Fruit fly (Drosophila melanogaster) whole organism, embryonic: ENCODE data around the gene Prx2.

Experiments used
- Ada2b ChIP-seq: fragments of 200-800 bp; sonication (Bioruptor generic); IDR thresholded peaks from 2 replicates; pipeline ENCODE4 v1.3.6; 2022; ENCODE audit warnings: missing biosample characterization, missing genetic modification characterization
- Aef1 ChIP-seq: fragments of 200-800 bp; sonication (Bioruptor generic); IDR thresholded peaks from 3 replicates; pipeline ENCODE4 v1.3.6; 2022; ENCODE audit warnings: missing biosample characterization, missing genetic modification characterization
- CG1024 ChIP-seq: fragments of 200-800 bp; sonication (Bioruptor generic); IDR thresholded peaks from 2 replicates; pipeline ENCODE4 v1.3.6; 2022; ENCODE audit warnings: missing biosample characterization, missing genetic modification characterization
- CG10321 ChIP-seq: fragments of 200-800 bp; sonication (Bioruptor generic); IDR thresholded peaks from 2 replicates; pipeline ENCODE4 v1.3.6; 2022; ENCODE audit warnings: missing biosample characterization, missing genetic modification characterization
- CG10366 ChIP-seq: fragments of 200-800 bp; sonication (Bioruptor generic); IDR thresholded peaks from 2 replicates; pipeline ENCODE4 v1.3.6; 2022; ENCODE audit warnings: missing biosample characterization, missing genetic modification characterization
- CG10565 ChIP-seq: fragments of 200-800 bp; sonication (Bioruptor generic); optimal IDR thresholded peaks from 3 replicates; lab custom pipeline; 2016; ENCODE audit warnings: missing biosample characterization, mild to moderate bottlenecking, missing genetic modification characterization
- CG11456 ChIP-seq: fragments of 200-800 bp; sonication (Bioruptor generic); IDR thresholded peaks from 3 replicates; pipeline ENCODE4 v1.3.6; 2022; ENCODE audit warnings: missing biosample characterization, missing genetic modification characterization
- CG17328 ChIP-seq: fragments of 200-800 bp; sonication (Bioruptor generic); IDR thresholded peaks from 2 replicates; pipeline ENCODE4 v1.3.6; 2022; ENCODE audit warnings: missing biosample characterization, missing genetic modification characterization
- CG17829 ChIP-seq: fragments of 200-800 bp; optimal IDR thresholded peaks from 2 replicates; lab custom pipeline; 2019; ENCODE audit warnings: missing biosample characterization, mild to moderate bottlenecking, missing genetic modification characterization, moderate library complexity
- CG1792 ChIP-seq: fragments of 200-800 bp; sonication (Bioruptor generic); optimal IDR thresholded peaks from 2 replicates; lab custom pipeline; 2016; ENCODE audit warnings: missing biosample characterization, missing genetic modification characterization
- CG2120 ChIP-seq: fragments of 200-800 bp; sonication (Bioruptor generic); optimal IDR thresholded peaks from 3 replicates; lab custom pipeline; 2016; ENCODE audit warnings: missing biosample characterization, missing genetic modification characterization
- CG2875 ChIP-seq: fragments of 200-800 bp; sonication (Bioruptor generic); optimal IDR thresholded peaks from 2 replicates; lab custom pipeline; 2017; ENCODE audit warnings: missing biosample characterization, mild to moderate bottlenecking, missing genetic modification characterization, missing genetic modification reagents
- CG3065 ChIP-seq: fragments of 200-800 bp; sonication (Bioruptor generic); optimal IDR thresholded peaks from 2 replicates; lab custom pipeline; 2016; ENCODE audit warnings: missing biosample characterization, missing genetic modification characterization
- CG32532 ChIP-seq: fragments of 200-800 bp; sonication (Bioruptor generic); IDR thresholded peaks from 2 replicates; pipeline ENCODE4 v1.3.6; 2022; ENCODE audit warnings: missing biosample characterization, missing genetic modification characterization
- CG34376 ChIP-seq: fragments of 200-800 bp; sonication (Bioruptor generic); optimal IDR thresholded peaks from 2 replicates; lab custom pipeline; 2018; ENCODE audit warnings: missing biosample characterization, mild to moderate bottlenecking, missing genetic modification characterization
- CG4282 ChIP-seq: fragments of 200-800 bp; sonication (Bioruptor generic); optimal IDR thresholded peaks from 2 replicates; lab custom pipeline; 2016; ENCODE audit warnings: missing biosample characterization, missing genetic modification characterization
- CG6791 ChIP-seq: fragments of 200-800 bp; sonication (Bioruptor generic); IDR thresholded peaks from 3 replicates; pipeline ENCODE4 v1.3.6; 2022; ENCODE audit warnings: missing biosample characterization, missing genetic modification characterization; ENCODE audit not compliant: partially characterized antibody
- CG7357 ChIP-seq: fragments of 200-800 bp; sonication (Bioruptor generic); IDR thresholded peaks from 3 replicates; pipeline ENCODE4 v1.3.6; 2022; ENCODE audit warnings: missing biosample characterization, missing genetic modification characterization
- CG7745 ChIP-seq: fragments of 200-800 bp; sonication (Bioruptor generic); optimal IDR thresholded peaks from 2 replicates; lab custom pipeline; 2018; ENCODE audit warnings: missing biosample characterization, mild to moderate bottlenecking, missing genetic modification characterization, moderate library complexity
- CG8388 ChIP-seq: fragments of 200-800 bp; sonication (Bioruptor generic); optimal IDR thresholded peaks from 2 replicates; lab custom pipeline; 2019; ENCODE audit warnings: missing biosample characterization, mild to moderate bottlenecking, missing genetic modification characterization, moderate library complexity
- CG8478 ChIP-seq: fragments of >200 bp; optimal IDR thresholded peaks from 2 replicates; lab custom pipeline; 2018
- CG9797 ChIP-seq: fragments of 200-800 bp; sonication (Bioruptor generic); optimal IDR thresholded peaks from 3 replicates; lab custom pipeline; 2018; ENCODE audit warnings: missing biosample characterization, mild to moderate bottlenecking, missing genetic modification characterization
- CG9817 ChIP-seq: fragments of 200-800 bp; sonication (Bioruptor generic); optimal IDR thresholded peaks from 2 replicates; lab custom pipeline; 2018; ENCODE audit warnings: missing biosample characterization, mild to moderate bottlenecking, missing genetic modification characterization, moderate library complexity
- D19A ChIP-seq: fragments of 200-800 bp; optimal IDR thresholded peaks from 3 replicates; lab custom pipeline; 2019; ENCODE audit warnings: missing biosample characterization, mild to moderate bottlenecking, missing genetic modification characterization, moderate library complexity
- Dbx ChIP-seq: fragments of 200-800 bp; sonication (Bioruptor generic); IDR thresholded peaks from 3 replicates; pipeline ENCODE4 v1.3.6; 2022; ENCODE audit warnings: missing biosample characterization, missing genetic modification characterization
- Doc2 ChIP-seq: fragments of 200-800 bp; sonication (Bioruptor generic); IDR thresholded peaks from 2 replicates; pipeline ENCODE4 v1.3.6; 2022; ENCODE audit warnings: missing biosample characterization, missing genetic modification characterization
- Fer2 ChIP-seq: fragments of 200-800 bp; sonication (Bioruptor generic); optimal IDR thresholded peaks from 2 replicates; lab custom pipeline; 2018; ENCODE audit warnings: missing biosample characterization, mild to moderate bottlenecking, missing genetic modification characterization, moderate library complexity
- Hmx ChIP-seq: fragments of 200-800 bp; sonication (Bioruptor generic); optimal IDR thresholded peaks from 2 replicates; lab custom pipeline; 2016; ENCODE audit warnings: missing biosample characterization, missing genetic modification characterization
- Med ChIP-seq: fragments of 200-800 bp; sonication (Bioruptor generic); peaks from one replicate; lab custom pipeline; 2016; ENCODE audit warnings: missing biosample characterization, missing genetic modification characterization, mild to moderate bottlenecking, inconsistent platforms, moderate library complexity
- PHDP ChIP-seq: fragments of 200-800 bp; sonication (Bioruptor generic); optimal IDR thresholded peaks from 3 replicates; lab custom pipeline; 2018; ENCODE audit warnings: missing biosample characterization, mild to moderate bottlenecking, missing genetic modification characterization, moderate library complexity
- Sox102F ChIP-seq: fragments of 200-800 bp; sonication (Bioruptor generic); optimal IDR thresholded peaks from 2 replicates; lab custom pipeline; 2018; ENCODE audit warnings: missing biosample characterization, mild to moderate bottlenecking, missing genetic modification characterization, moderate library complexity
- ab ChIP-seq: fragments of 200-800 bp; sonication (Bioruptor generic); optimal IDR thresholded peaks from 2 replicates; lab custom pipeline; 2016; ENCODE audit warnings: missing biosample characterization, missing genetic modification characterization
- az2 ChIP-seq: fragments of 200-800 bp; sonication (Bioruptor generic); optimal IDR thresholded peaks from 3 replicates; lab custom pipeline; 2016; ENCODE audit warnings: missing biosample characterization, missing genetic modification characterization
- bbx ChIP-seq: fragments of 200-800 bp; sonication (Bioruptor generic); IDR thresholded peaks from 2 replicates; pipeline ENCODE4 v1.3.6; 2022; ENCODE audit warnings: missing biosample characterization, missing genetic modification characterization; ENCODE audit not compliant: partially characterized antibody
- bsh ChIP-seq, 2 experiments: fragments of 200-800 bp; sonication (Bioruptor generic); optimal IDR thresholded peaks; 2 replicates each; lab custom pipeline; 2017 to 2018; ENCODE audit warnings: mild to moderate bottlenecking in 2 of 2, missing biosample characterization in 2 of 2, missing genetic modification characterization in 2 of 2, moderate library complexity in 1 of 2
- ems ChIP-seq: fragments of 200-800 bp; sonication (Bioruptor generic); optimal IDR thresholded peaks from 3 replicates; lab custom pipeline; 2016; ENCODE audit warnings: missing biosample characterization, missing genetic modification characterization
- gce ChIP-seq: fragments of 200-800 bp; sonication (Bioruptor generic); IDR thresholded peaks from 3 replicates; pipeline ENCODE4 v1.3.6; 2022; ENCODE audit warnings: missing biosample characterization, missing genetic modification characterization
- gro ChIP-seq: fragments of 200-800 bp; sonication (Bioruptor generic); optimal IDR thresholded peaks from 2 replicates; lab custom pipeline; 2016; ENCODE audit warnings: missing biosample characterization, missing genetic modification characterization
- ken ChIP-seq: fragments of 200-800 bp; sonication (Bioruptor generic); IDR thresholded peaks from 3 replicates; pipeline ENCODE4 v1.3.6; 2022; ENCODE audit warnings: missing biosample characterization, missing genetic modification characterization
- knrl ChIP-seq: fragments of 200-800 bp; sonication (Bioruptor generic); IDR thresholded peaks from 3 replicates; pipeline ENCODE4 v1.3.6; 2022; ENCODE audit warnings: missing biosample characterization, missing genetic modification characterization; ENCODE audit not compliant: partially characterized antibody
- lola ChIP-seq, 3 experiments: fragments of >200 bp in 2 of 3; fragments of 200-800 bp in 1 of 3; sonication (Bioruptor generic) in 1 of 3; optimal IDR thresholded peaks; 2 replicates each; lab custom pipeline; 2017 to 2019; ENCODE audit warnings: missing biosample characterization in 3 of 3, missing genetic modification characterization in 3 of 3, mild to moderate bottlenecking in 1 of 3, moderate library complexity in 1 of 3
- mirr ChIP-seq: fragments of 200-800 bp; sonication (Bioruptor generic); optimal IDR thresholded peaks from 3 replicates; lab custom pipeline; 2018; ENCODE audit warnings: missing biosample characterization, mild to moderate bottlenecking, missing genetic modification characterization
- phol ChIP-seq: fragments of 200-800 bp; sonication (Bioruptor generic); optimal IDR thresholded peaks from 3 replicates; lab custom pipeline; 2018; ENCODE audit warnings: missing biosample characterization, mild to moderate bottlenecking, missing genetic modification characterization, moderate library complexity
- pzg ChIP-seq: fragments of 200-800 bp; sonication (Bioruptor generic); optimal IDR thresholded peaks from 3 replicates; lab custom pipeline; 2018; ENCODE audit warnings: missing biosample characterization, mild to moderate bottlenecking, missing genetic modification characterization, moderate library complexity
- sens ChIP-seq: fragments of 200-800 bp; sonication (Bioruptor generic); peaks from one replicate; lab custom pipeline; 2016; ENCODE audit warnings: missing biosample characterization, missing genetic modification characterization
- stc ChIP-seq: fragments of 200-800 bp; sonication (Bioruptor generic); IDR thresholded peaks from 2 replicates; pipeline ENCODE4 v1.3.6; 2022; ENCODE audit warnings: missing biosample characterization, missing genetic modification characterization
- sug ChIP-seq: fragments of 200-800 bp; optimal IDR thresholded peaks from 2 replicates; lab custom pipeline; 2019; ENCODE audit warnings: missing biosample characterization, mild to moderate bottlenecking, missing genetic modification characterization, moderate library complexity
- tap ChIP-seq: fragments of 200-800 bp; optimal IDR thresholded peaks from 3 replicates; lab custom pipeline; 2019; ENCODE audit warnings: missing biosample characterization, mild to moderate bottlenecking, missing genetic modification characterization, moderate library complexity
- tio ChIP-seq: fragments of 200-800 bp; sonication (Bioruptor generic); optimal IDR thresholded peaks from 2 replicates; lab custom pipeline; 2017; ENCODE audit warnings: missing biosample characterization, missing genetic modification characterization, inconsistent platforms
- tna ChIP-seq: fragments of 200-800 bp; sonication (Bioruptor generic); IDR thresholded peaks from 2 replicates; pipeline ENCODE4 v1.3.6; 2022; ENCODE audit warnings: missing biosample characterization, missing genetic modification characterization; ENCODE audit not compliant: partially characterized antibody
- trem ChIP-seq: fragments of 200-800 bp; optimal IDR thresholded peaks from 3 replicates; lab custom pipeline; 2019; ENCODE audit warnings: missing biosample characterization, mild to moderate bottlenecking, missing genetic modification characterization, moderate library complexity
- vvl ChIP-seq: fragments of 200-800 bp; sonication (Bioruptor generic); IDR thresholded peaks from 2 replicates; pipeline ENCODE4 v1.3.6; 2022; ENCODE audit warnings: missing biosample characterization, missing genetic modification characterization

The Prx2 gene

dm6 chrX:13329572-13330046, at the start of gene Prx2 (continued):
- peak; percentile 58 for TF ChIP-seq CG34376 (GFP tag; lab: Kevin White, UChicago)
- TF ChIP-seq bbx: peak; percentile 76
- TF ChIP-seq pzg (GFP tag; lab: Kevin White, UChicago): peak; percentile 85
- TF ChIP-seq mirr (GFP tag; lab: Kevin White, UChicago): peak; percentile 49
- no peak for TF ChIP-seq CG17328 (GFP tag; lab: Robert Waterston, UW)
- peak; percentile 74 for TF ChIP-seq Dbx (GFP tag; lab: Robert Waterston, UW)
- peak; percentile 41 for TF ChIP-seq CG2120 (GFP tag; lab: Kevin White, UChicago)
- peak; percentile 42 for TF ChIP-seq vvl (GFP tag; lab: Robert Waterston, UW)
- no peak for TF ChIP-seq ken (GFP tag; lab: Robert Waterston, UW)
- no peak for TF ChIP-seq tio (GFP tag; lab: Kevin White, UChicago)
- TF ChIP-seq CG11456: peak; percentile 69; the same call in 2 of the 3 replicates
- no peak for TF ChIP-seq Hmx
- no peak for TF ChIP-seq lola (GFP tag; optimal IDR thresholded peaks at IDR 0.05; lab: Kevin White, UChicago)
- TF ChIP-seq Med: peak; percentile 72
- no peak for TF ChIP-seq Sox102F (GFP tag; lab: Kevin White, UChicago)
- no peak for TF ChIP-seq CG8388
- TF ChIP-seq gce (GFP tag; lab: Robert Waterston, UW): 0 out of 3 replicates have a peak, but pooled peaks have one; percentile 8
- no peak for TF ChIP-seq ems (GFP tag; lab: Kevin White, UChicago)
- no peak for TF ChIP-seq ab (GFP tag; lab: Kevin White, UChicago)
- no peak for TF ChIP-seq Fer2 (tag; lab: Kevin White, UChicago)
- TF ChIP-seq CG1792 (GFP tag; lab: Kevin White, UChicago): no peak
- no peak for TF ChIP-seq PHDP (tag; lab: Kevin White, UChicago)
- peak; percentile 46 for TF ChIP-seq phol (tag; lab: Kevin White, UChicago)
- TF ChIP-seq trem (tag; lab: Kevin White, UChicago): no peak
- TF ChIP-seq CG7357 (GFP tag; lab: Robert Waterston, UW): no peak
- TF ChIP-seq Ada2b (GFP tag; lab: Robert Waterston, UW): no peak
- TF ChIP-seq CG2875: no peak
- TF ChIP-seq bsh (GFP tag; optimal IDR thresholded peaks at IDR 0.05; lab: Kevin White, UChicago): no peak
- no peak for TF ChIP-seq CG10366 (GFP tag; lab: Robert Waterston, UW)
- no peak for TF ChIP-seq D19A
- TF ChIP-seq tna: peak; percentile 62
- peak; percentile 46 for TF ChIP-seq CG32532
- TF ChIP-seq CG17829: no peak
- no peak for TF ChIP-seq CG3065 (GFP tag; lab: Kevin White, UChicago)
- no peak for TF ChIP-seq Doc2 (GFP tag; lab: Robert Waterston, UW)
- TF ChIP-seq gro (GFP tag; lab: Kevin White, UChicago): peak; percentile 54
- no peak for TF ChIP-seq CG8478 (lab: Kevin White, UChicago)
- TF ChIP-seq CG10565 (GFP tag; lab: Kevin White, UChicago): no peak
- no peak for TF ChIP-seq CG1024
- TF ChIP-seq CG6791: peak; percentile 78
- no peak for TF ChIP-seq CG10321
- TF ChIP-seq knrl (GFP tag; lab: Robert Waterston, UW): peak; percentile 77
- no peak for TF ChIP-seq tap (tag; lab: Kevin White, UChicago)
- TF ChIP-seq az2 (GFP tag; lab: Kevin White, UChicago): no peak
- no peak for TF ChIP-seq CG4282 (GFP tag; lab: Kevin White, UChicago)
- TF ChIP-seq Aef1 (GFP tag; lab: Robert Waterston, UW): no peak
- peak; percentile 8 for TF ChIP-seq sens (GFP tag; lab: Kevin White, UChicago)
- no peak for TF ChIP-seq CG7745
- peak; percentile 33 for TF ChIP-seq sug (tag; lab: Kevin White, UChicago)
- no peak for TF ChIP-seq CG9817 (tag; lab: Kevin White, UChicago)
- peak; percentile 46 for TF ChIP-seq CG9797 (GFP tag; lab: Kevin White, UChicago)
- TF ChIP-seq stc (GFP tag; lab: Robert Waterston, UW): no peak
